Fruit fly (Drosophila melanogaster) whole organism, embryonic: ENCODE results near the gene CG43245.

ENCODE experiments used
- Adf1 ChIP-seq: fragments of 200-800 bp; sonication (Bioruptor generic); IDR thresholded peaks from 2 replicates; pipeline ENCODE4 v1.3.6; 2022; ENCODE audit warnings: missing biosample characterization, missing genetic modification characterization
- B-H2 ChIP-seq: fragments of 200-800 bp; sonication (Bioruptor generic); optimal IDR thresholded peaks from 2 replicates; lab custom pipeline; 2018; ENCODE audit warnings: missing biosample characterization, mild to moderate bottlenecking, missing genetic modification characterization
- Bgb ChIP-seq: fragments of 200-800 bp; sonication (Bioruptor generic); IDR thresholded peaks from 2 replicates; pipeline ENCODE4 v1.3.6; 2022; ENCODE audit warnings: missing biosample characterization, missing genetic modification characterization; ENCODE audit not compliant: partially characterized antibody
- Bteb2 ChIP-seq: fragments of 200-800 bp; sonication (Bioruptor generic); optimal IDR thresholded peaks from 2 replicates; lab custom pipeline; 2016; ENCODE audit warnings: missing biosample characterization, missing genetic modification characterization
- CG10321 ChIP-seq: fragments of 200-800 bp; sonication (Bioruptor generic); IDR thresholded peaks from 2 replicates; pipeline ENCODE4 v1.3.6; 2022; ENCODE audit warnings: missing biosample characterization, missing genetic modification characterization
- CG10431 ChIP-seq: fragments of 200-800 bp; sonication (Bioruptor generic); optimal IDR thresholded peaks from 3 replicates; lab custom pipeline; 2018; ENCODE audit warnings: missing biosample characterization, mild to moderate bottlenecking, missing genetic modification characterization
- CG11696 ChIP-seq: fragments of 200-800 bp; sonication (Bioruptor generic); IDR thresholded peaks from 2 replicates; pipeline ENCODE4 v1.3.6; 2022; ENCODE audit warnings: missing biosample characterization, missing genetic modification characterization
- CG11723 ChIP-seq: fragments of 200-800 bp; sonication (Bioruptor generic); optimal IDR thresholded peaks from 2 replicates; lab custom pipeline; 2017; ENCODE audit warnings: missing biosample characterization, mild to moderate bottlenecking, missing genetic modification characterization
- CG1603 ChIP-seq: fragments of 200-800 bp; sonication (Bioruptor generic); optimal IDR thresholded peaks from 2 replicates; lab custom pipeline; 2019; ENCODE audit warnings: missing biosample characterization, mild to moderate bottlenecking, missing genetic modification characterization, moderate library complexity
- CG17359 ChIP-seq: fragments of 200-800 bp; sonication (Bioruptor generic); optimal IDR thresholded peaks from 3 replicates; lab custom pipeline; 2018; ENCODE audit warnings: missing biosample characterization, mild to moderate bottlenecking, missing genetic modification characterization, moderate library complexity
- CG17912 ChIP-seq: fragments of 200-800 bp; sonication (Bioruptor generic); optimal IDR thresholded peaks from 2 replicates; lab custom pipeline; 2018; ENCODE audit warnings: missing biosample characterization, mild to moderate bottlenecking, missing genetic modification characterization
- CG18619 ChIP-seq: fragments of 200-800 bp; sonication (Bioruptor generic); optimal IDR thresholded peaks from 3 replicates; lab custom pipeline; 2017; ENCODE audit warnings: missing biosample characterization, mild to moderate bottlenecking, missing genetic modification characterization
- CG2129 ChIP-seq: fragments of 200-800 bp; sonication (Bioruptor generic); IDR thresholded peaks from 2 replicates; pipeline ENCODE4 v1.3.6; 2022; ENCODE audit warnings: missing biosample characterization, missing genetic modification characterization; ENCODE audit not compliant: partially characterized antibody
- CG2889 ChIP-seq: fragments of 200-800 bp; sonication (Bioruptor generic); IDR thresholded peaks from 3 replicates; pipeline ENCODE4 v1.3.6; 2022; ENCODE audit warnings: missing biosample characterization, missing genetic modification characterization
- CG30020 ChIP-seq: fragments of 200-800 bp; optimal IDR thresholded peaks from 2 replicates; lab custom pipeline; 2019; ENCODE audit warnings: missing biosample characterization, mild to moderate bottlenecking, missing genetic modification characterization, moderate library complexity
- CG3726 ChIP-seq: fragments of 200-800 bp; sonication (Bioruptor generic); IDR thresholded peaks from 3 replicates; pipeline ENCODE4, ENCODE4 v1.3.6; 2022; ENCODE audit warnings: missing biosample characterization, missing genetic modification characterization
- CG4404 ChIP-seq: fragments of 200-800 bp; sonication (Bioruptor generic); IDR thresholded peaks from 2 replicates; pipeline ENCODE4 v1.3.6; 2022; ENCODE audit warnings: missing biosample characterization, missing genetic modification characterization
- CG5245 ChIP-seq: fragments of 200-800 bp; sonication (Bioruptor generic); optimal IDR thresholded peaks from 3 replicates; lab custom pipeline; 2016; ENCODE audit warnings: missing biosample characterization, missing genetic modification characterization
- CG9609 ChIP-seq: fragments of 200-800 bp; sonication (Bioruptor generic); optimal IDR thresholded peaks from 3 replicates; lab custom pipeline; 2016; ENCODE audit warnings: missing biosample characterization, missing genetic modification characterization
- CG9876 ChIP-seq: fragments of 200-800 bp; sonication (Bioruptor generic); optimal IDR thresholded peaks from 2 replicates; lab custom pipeline; 2016; ENCODE audit warnings: missing biosample characterization, missing genetic modification characterization
- CHES-1-like ChIP-seq: fragments of 200-800 bp; sonication (Bioruptor generic); optimal IDR thresholded peaks from 2 replicates; lab custom pipeline; 2016; ENCODE audit warnings: missing biosample characterization, missing genetic modification characterization
- CrebB ChIP-seq: fragments of 200-800 bp; sonication (Bioruptor generic); optimal IDR thresholded peaks from 3 replicates; lab custom pipeline; 2018; ENCODE audit warnings: missing biosample characterization, mild to moderate bottlenecking, missing genetic modification characterization
- Dad ChIP-seq: fragments of 200-800 bp; sonication (Bioruptor generic); optimal IDR thresholded peaks from 3 replicates; lab custom pipeline; 2016; ENCODE audit warnings: missing biosample characterization, missing genetic modification characterization
- Dbx ChIP-seq: fragments of 200-800 bp; sonication (Bioruptor generic); IDR thresholded peaks from 3 replicates; pipeline ENCODE4 v1.3.6; 2022; ENCODE audit warnings: missing biosample characterization, missing genetic modification characterization
- HmgD ChIP-seq: fragments of 200-800 bp; sonication (Bioruptor generic); optimal IDR thresholded peaks from 3 replicates; lab custom pipeline; 2016; ENCODE audit warnings: missing biosample characterization, missing genetic modification characterization
- Lhr ChIP-seq: fragments of 200-800 bp; sonication (Bioruptor generic); optimal IDR thresholded peaks from 3 replicates; lab custom pipeline; 2017; ENCODE audit warnings: mild to moderate bottlenecking, missing biosample characterization, missing genetic modification reagents, missing genetic modification characterization
- NC2β ChIP-seq: fragments of 200-800 bp; sonication (Bioruptor generic); optimal IDR thresholded peaks from 2 replicates; lab custom pipeline; 2016; ENCODE audit warnings: missing biosample characterization, missing genetic modification characterization
- NFAT ChIP-seq: fragments of 200-800 bp; sonication (Bioruptor generic); IDR thresholded peaks from 2 replicates; pipeline ENCODE4 v1.3.6; 2022; ENCODE audit warnings: missing biosample characterization, missing genetic modification characterization
- Oli ChIP-seq: fragments of 200-800 bp; sonication (Bioruptor generic); optimal IDR thresholded peaks from 2 replicates; lab custom pipeline; 2018; ENCODE audit warnings: missing biosample characterization, mild to moderate bottlenecking, missing genetic modification characterization, moderate library complexity
- Stat92E ChIP-seq, 3 experiments: fragments of >200 bp in 2 of 3; fragments of 200-800 bp in 1 of 3; sonication (Bioruptor generic) in 1 of 3; optimal IDR thresholded peaks; 2 replicates each; lab custom pipeline; 2017 to 2019; ENCODE audit warnings: missing biosample characterization in 3 of 3, missing genetic modification characterization in 3 of 3, mild to moderate bottlenecking in 1 of 3, moderate library complexity in 1 of 3
- Xbp1 ChIP-seq: fragments of 200-800 bp; sonication (Bioruptor generic); optimal IDR thresholded peaks from 3 replicates; lab custom pipeline; 2016; ENCODE audit warnings: missing biosample characterization, mild to moderate bottlenecking, missing genetic modification characterization
- YL-1 ChIP-seq: fragments of 200-800 bp; sonication (Bioruptor generic); optimal IDR thresholded peaks from 3 replicates; lab custom pipeline; 2017; ENCODE audit warnings: missing biosample characterization, mild to moderate bottlenecking, missing genetic modification characterization
- chif ChIP-seq, 2 experiments: fragments of 200-800 bp; sonication (Bioruptor generic); optimal IDR thresholded peaks; 3 replicates each; lab custom pipeline; 2016; ENCODE audit warnings: missing biosample characterization in 2 of 2, missing genetic modification characterization in 2 of 2
- esg ChIP-seq: fragments of 200-800 bp; sonication (Bioruptor generic); conservative IDR thresholded peaks from 2 replicates; pipeline ENCODE4 v1.3.6; 2022; ENCODE audit warnings: missing biosample characterization, missing genetic modification characterization
- fd64A ChIP-seq: fragments of 200-800 bp; sonication (Bioruptor generic); optimal IDR thresholded peaks from 3 replicates; lab custom pipeline; 2018; ENCODE audit warnings: missing biosample characterization, mild to moderate bottlenecking, missing genetic modification characterization
- ftz-f1 ChIP-seq: fragments of 200-800 bp; sonication (Bioruptor generic); optimal IDR thresholded peaks from 2 replicates; lab custom pipeline; 2016; ENCODE audit warnings: missing biosample characterization, missing genetic modification characterization
- gcm ChIP-seq: fragments of 200-800 bp; sonication (Bioruptor generic); optimal IDR thresholded peaks from 2 replicates; lab custom pipeline; 2019; ENCODE audit warnings: missing biosample characterization, mild to moderate bottlenecking, missing genetic modification characterization, moderate library complexity
- gem ChIP-seq: fragments of 200-800 bp; sonication (Bioruptor generic); optimal IDR thresholded peaks from 2 replicates; lab custom pipeline; 2019; ENCODE audit warnings: missing biosample characterization, mild to moderate bottlenecking, missing genetic modification characterization, moderate library complexity
- otp ChIP-seq: fragments of 200-800 bp; sonication (Bioruptor generic); IDR thresholded peaks from 3 replicates; pipeline ENCODE4, ENCODE4 v1.3.6; 2022; ENCODE audit warnings: missing biosample characterization, missing genetic modification characterization
- ranshi ChIP-seq: fragments of 200-800 bp; sonication (Bioruptor generic); IDR thresholded peaks from 2 replicates; pipeline ENCODE4 v1.3.6; 2022; ENCODE audit warnings: missing biosample characterization, missing genetic modification characterization
- row ChIP-seq: fragments of 200-800 bp; sonication (Bioruptor generic); IDR thresholded peaks from 3 replicates; pipeline ENCODE4 v1.3.6; 2022; ENCODE audit warnings: missing biosample characterization, missing genetic modification characterization
- schlank ChIP-seq: fragments of 200-800 bp; sonication (Bioruptor generic); optimal IDR thresholded peaks from 2 replicates; lab custom pipeline; 2018; ENCODE audit warnings: missing biosample characterization, mild to moderate bottlenecking, missing genetic modification characterization
- sqz ChIP-seq: fragments of 200-800 bp; sonication (Bioruptor generic); optimal IDR thresholded peaks from 3 replicates; lab custom pipeline; 2018; ENCODE audit warnings: missing biosample characterization, mild to moderate bottlenecking, missing genetic modification characterization
- ssp ChIP-seq: fragments of 200-800 bp; sonication (Bioruptor generic); IDR thresholded peaks from 2 replicates; pipeline ENCODE4 v1.3.6; 2022; ENCODE audit warnings: missing biosample characterization, missing genetic modification characterization
- stc ChIP-seq: fragments of 200-800 bp; sonication (Bioruptor generic); IDR thresholded peaks from 2 replicates; pipeline ENCODE4 v1.3.6; 2022; ENCODE audit warnings: missing biosample characterization, missing genetic modification characterization
- tin ChIP-seq: fragments of 200-800 bp; sonication (Bioruptor generic); optimal IDR thresholded peaks from 3 replicates; lab custom pipeline; 2016; ENCODE audit warnings: missing biosample characterization, missing genetic modification characterization
- tio ChIP-seq: fragments of 200-800 bp; sonication (Bioruptor generic); optimal IDR thresholded peaks from 2 replicates; lab custom pipeline; 2017; ENCODE audit warnings: missing biosample characterization, missing genetic modification characterization, inconsistent platforms
- trem ChIP-seq: fragments of 200-800 bp; optimal IDR thresholded peaks from 3 replicates; lab custom pipeline; 2019; ENCODE audit warnings: missing biosample characterization, mild to moderate bottlenecking, missing genetic modification characterization, moderate library complexity
- usp ChIP-seq: fragments of >200 bp; optimal IDR thresholded peaks from 2 replicates; lab custom pipeline; 2017; ENCODE audit warnings: missing biosample characterization, missing genetic modification characterization

CG43245 gene

DNA sequence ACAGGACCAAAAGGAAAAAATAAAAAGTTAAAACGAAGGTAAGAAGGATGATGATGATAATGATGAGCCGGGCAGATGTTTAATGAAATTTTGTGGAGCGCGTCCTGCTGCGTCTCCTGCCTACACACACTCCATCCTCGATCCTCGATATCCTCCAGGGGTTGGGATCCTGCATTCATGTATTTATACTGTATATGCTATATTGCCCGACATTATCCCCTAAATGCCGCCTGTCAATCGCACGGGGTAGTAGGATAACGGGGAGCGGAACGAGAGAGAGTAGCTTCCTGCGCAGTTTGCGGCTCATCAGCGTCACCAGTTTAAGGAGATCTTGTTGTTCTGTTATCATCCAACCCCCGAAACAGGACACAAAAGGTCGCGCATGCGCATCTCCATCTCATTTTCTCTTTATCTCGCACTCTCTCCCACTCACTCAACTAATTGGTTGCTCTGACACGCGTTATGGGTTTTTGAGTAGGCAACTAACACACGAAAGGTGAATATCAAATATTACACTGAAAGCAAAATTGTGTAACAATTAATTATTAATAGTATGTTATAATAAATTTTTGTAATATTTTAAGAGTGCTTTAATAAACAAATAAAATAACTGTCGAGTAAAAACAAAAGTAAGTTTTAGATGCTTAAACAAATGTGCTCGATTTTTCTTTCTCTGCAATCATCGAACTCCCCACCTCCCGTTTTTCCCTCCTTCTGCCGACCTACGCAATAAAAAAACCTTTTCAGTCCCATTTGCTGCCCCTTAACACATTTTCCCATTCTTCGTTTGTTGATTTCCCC is 2.3 kb upstream of the CG43245 start (continued):
- TF ChIP-seq ftz-f1 (GFP tag; lab: Kevin White, UChicago) (no peak), CG17359 (tag; lab: Kevin White, UChicago) (peak; percentile 88), B-H2 (no peak), CG1603 (peak; percentile 75), YL-1 (GFP tag; lab: Kevin White, UChicago) (peak; percentile 66), HmgD (GFP tag; lab: Kevin White, UChicago) (no peak), sqz (peak; percentile 91), CG4404 (GFP tag; lab: Robert Waterston, UW) (peak; percentile 97), schlank (tag; lab: Kevin White, UChicago) (no peak), CHES-1-like (GFP tag; lab: Kevin White, UChicago) (no peak), CG18619 (peak; percentile 82), CG9609 (no peak), gcm (GFP tag; lab: Kevin White, UChicago) (peak; percentile 94), Adf1 (GFP tag; lab: Robert Waterston, UW) (no peak), CG9876 (GFP tag; lab: Kevin White, UChicago) (no peak), CG10431 (GFP tag; lab: Kevin White, UChicago) (peak; percentile 88), esg (GFP tag; lab: Robert Waterston, UW) (peak; percentile 80), Oli (peak; percentile 89), CG17912 (GFP tag; lab: Kevin White, UChicago) (no peak), Dbx (GFP tag; lab: Robert Waterston, UW) (no peak), NFAT (GFP tag; lab: Robert Waterston, UW) (no peak), trem (tag; lab: Kevin White, UChicago) (peak; percentile 96), otp (GFP tag; lab: Robert Waterston, UW) (peak; percentile 91), CG30020 (tag; lab: Kevin White, UChicago) (peak; percentile 82), Bteb2 (GFP tag; lab: Kevin White, UChicago) (no peak), ssp (GFP tag; lab: Robert Waterston, UW) (peak; percentile 81), tin (GFP tag; lab: Kevin White, UChicago) (peak; percentile 92), CG2889 (GFP tag; lab: Robert Waterston, UW) (0 out of 3 replicates have a peak, but pooled peaks have one; percentile 4), CG5245 (GFP tag; lab: Kevin White, UChicago) (peak; percentile 90), ranshi (GFP tag; lab: Robert Waterston, UW) (peak; percentile 86), CrebB (tag; lab: Kevin White, UChicago) (peak; percentile 74), CG11696 (GFP tag; lab: Robert Waterston, UW) (peak; percentile 48), Bgb (no peak), fd64A (GFP tag; lab: Kevin White, UChicago) (peak; percentile 66), stc (GFP tag; lab: Robert Waterston, UW) (peak; percentile 85), tio (GFP tag; lab: Kevin White, UChicago) (peak; percentile 84), usp (no peak), NC2β (GFP tag; lab: Kevin White, UChicago) (peak; percentile 75), CG10321 (no peak), CG3726 (GFP tag; lab: Robert Waterston, UW) (peak; percentile 68; the same call in 2 of the 3 replicates), Dad (peak; percentile 33), CG2129 (GFP tag; lab: Robert Waterston, UW) (no peak), chif (GFP tag; optimal IDR thresholded peaks at IDR 0.05; lab: Kevin White, UChicago) (peak; percentile 55 to 78), Lhr (GFP tag; lab: Kevin White, UChicago) (peak; percentile 85), Stat92E (GFP tag; optimal IDR thresholded peaks at IDR 0.05; lab: Kevin White, UChicago) (peak in 1 of 3 experiments; percentile 91), gem (tag; lab: Kevin White, UChicago) (peak; percentile 95), CG11723 (GFP tag; lab: Kevin White, UChicago) (peak; percentile 73), row (GFP tag; lab: Robert Waterston, UW) (peak; percentile 93), Xbp1 (GFP tag; lab: Kevin White, UChicago) (peak; percentile 83)
